Worm (Caenorhabditis elegans) whole organism, L3 larva: ENCODE results near the gene sec-61.G.

Experiments
- aly-2 ChIP-seq: fragments of 150-350 bp; optimal IDR thresholded peaks from 2 replicates; lab custom pipeline; 2014; ENCODE audit warnings: missing biosample characterization, missing genetic modification characterization
- ama-1 ChIP-seq: fragments of 150-350 bp; optimal IDR thresholded peaks from 2 replicates; lab custom pipeline; 2018
- mdl-1 ChIP-seq: fragments of 150-350 bp; optimal IDR thresholded peaks from 2 replicates; lab custom pipeline; 2014; ENCODE audit warnings: missing biosample characterization, missing genetic modification characterization

ce11 chrV:10897172-10897571, 229 bp upstream of the sec-61.G start:
- TF ChIP-seq aly-2 (tag; lab: Kevin White, UChicago) (peak; percentile 79), mdl-1 (tag; lab: Kevin White, UChicago) (peak; percentile 69), ama-1 (lab: Kevin White, UChicago) (peak; percentile 91)
